Worm (Caenorhabditis elegans): ENCODE data around the gene poml-4.

poml-4 gene

ce11 chrII:1503663-1504062 lies 37.1 kb upstream of the poml-4 start:
- peak; percentile 40 for TF ChIP-seq pha-4 (tag; optimal IDR thresholded peaks at IDR 0.05)
- TF ChIP-seq lsy-12 (tag; optimal IDR thresholded peaks at IDR 0.05) = no peak
- no peak for TF ChIP-seq nhr-12 (tag; optimal IDR thresholded peaks at IDR 0.05)
- no peak for TF ChIP-seq unc-39 (tag; optimal IDR thresholded peaks at IDR 0.05)
- TF ChIP-seq nhr-11 (tag; optimal IDR thresholded peaks at IDR 0.05) = no peak
- no peak for TF ChIP-seq zag-1 (tag; optimal IDR thresholded peaks at IDR 0.05)
- TF ChIP-seq elt-2 (tag; optimal IDR thresholded peaks at IDR 0.05) = peak; percentile 68
- peak in 1 of 3 experiments; percentile 83 for TF ChIP-seq elt-3 (tag; optimal IDR thresholded peaks at IDR 0.05)
- TF ChIP-seq eor-1 (tag; optimal IDR thresholded peaks at IDR 0.05) = no peak
- peak; percentile 20 for TF ChIP-seq pqm-1 (tag; optimal IDR thresholded peaks at IDR 0.05)
- no peak for TF ChIP-seq jun-1 (tag; optimal IDR thresholded peaks at IDR 0.05)

ce11 chrII:1504266-1504665 lies 36.5 kb upstream of the poml-4 start, which contains the start of gene fdgt-1:
TSS of gene fdgt-1 (plus strand) at chrII:1504566.
- no peak for TF ChIP-seq sea-2 (GFP tag; optimal IDR thresholded peaks at IDR 0.05)
- TF ChIP-seq pha-4 (tag; optimal IDR thresholded peaks at IDR 0.05) = peak; percentile 70

DNA sequence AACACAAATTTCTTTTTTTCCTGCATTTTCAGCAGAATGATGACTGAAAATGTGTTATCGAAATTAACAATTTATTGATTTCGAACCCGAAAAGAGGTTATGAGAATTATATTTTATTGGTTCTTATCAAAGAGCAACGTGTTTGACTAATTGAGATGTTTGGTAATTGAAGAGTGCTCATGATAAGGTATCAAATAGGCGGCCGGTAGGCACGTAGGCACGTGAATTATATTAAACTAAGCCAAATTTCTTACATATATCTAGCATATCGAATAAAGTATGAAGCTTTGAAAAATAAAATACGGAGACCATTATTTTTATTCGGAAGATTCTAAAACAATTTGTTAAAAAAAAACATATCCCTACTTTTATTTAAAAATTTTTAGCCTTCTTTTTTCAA lies 23.4 kb upstream of the poml-4 start, which contains the start of gene math-45:
TSS of gene math-45 (minus strand) at position 101 of the 400 bp plus-strand sequence.
- no peak for TF ChIP-seq nhr-237 (tag; optimal IDR thresholded peaks at IDR 0.05)
- no peak for TF ChIP-seq mml-1 (tag; optimal IDR thresholded peaks at IDR 0.05)
- TF ChIP-seq elt-2 (tag; optimal IDR thresholded peaks at IDR 0.05) = peak; percentile 43

DNA sequence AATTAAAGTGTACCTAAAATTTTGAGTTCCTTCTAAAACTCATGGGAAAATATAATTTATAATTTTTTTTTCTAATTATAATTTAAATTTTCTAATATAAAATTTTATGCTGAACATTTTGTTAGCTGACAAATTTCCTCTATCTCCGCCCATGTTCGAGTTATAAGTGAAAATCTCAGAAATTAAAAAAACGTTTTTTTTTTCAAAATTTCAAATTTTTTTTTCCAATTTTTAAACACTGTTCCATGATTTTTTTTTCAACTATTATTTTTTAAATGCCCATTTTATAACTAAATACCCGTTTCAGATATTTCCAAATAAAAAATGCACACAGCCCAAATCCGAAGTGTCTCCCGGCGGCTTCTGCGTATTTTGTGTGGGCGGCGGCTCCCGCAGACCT lies 21.8 kb upstream of the poml-4 start, which contains the start of gene Y51H7BR.8:
TSS of gene Y51H7BR.8 (plus strand) at position 301 of the 400 bp plus-strand sequence.
- no peak for TF ChIP-seq fos-1 (tag; optimal IDR thresholded peaks at IDR 0.05)
- no peak for TF ChIP-seq nhr-67 (tag; optimal IDR thresholded peaks at IDR 0.05)

ce11 chrII:1519867-1520266 lies 20.9 kb upstream of the poml-4 start:
- TF ChIP-seq mdl-1 (tag; optimal IDR thresholded peaks at IDR 0.05) (no peak), skn-1 (tag; optimal IDR thresholded peaks at IDR 0.05) (no peak), nfya-1 (tag; optimal IDR thresholded peaks at IDR 0.05; ENCODE audit: insufficient read depth) (peak; percentile 40), nhr-12 (tag; optimal IDR thresholded peaks at IDR 0.05) (no peak), lsy-12 (tag; optimal IDR thresholded peaks at IDR 0.05) (no peak), nhr-77 (tag; optimal IDR thresholded peaks at IDR 0.05) (no peak), nhr-23 (tag; optimal IDR thresholded peaks at IDR 0.05) (no peak), aly-2 (tag; optimal IDR thresholded peaks at IDR 0.05) (no peak), elt-2 (tag; optimal IDR thresholded peaks at IDR 0.05) (peak; percentile 34), pqm-1 (tag; optimal IDR thresholded peaks at IDR 0.05) (no peak), elt-3 (tag; optimal IDR thresholded peaks at IDR 0.05) (no peak), hmg-11 (tag; optimal IDR thresholded peaks at IDR 0.05) (peak; percentile 89), nhr-76 (tag; optimal IDR thresholded peaks at IDR 0.05) (no peak), ceh-16 (tag; optimal IDR thresholded peaks at IDR 0.05) (no peak), sea-2 (GFP tag; optimal IDR thresholded peaks at IDR 0.05) (no peak), nhr-67 (tag; optimal IDR thresholded peaks at IDR 0.05) (no peak), lin-39 (tag; optimal IDR thresholded peaks at IDR 0.05) (peak; percentile 11), ceh-9 (tag; optimal IDR thresholded peaks at IDR 0.05) (no peak), nhr-11 (tag; optimal IDR thresholded peaks at IDR 0.05) (no peak), ztf-4 (tag; optimal IDR thresholded peaks at IDR 0.05) (no peak), daf-12 (tag; optimal IDR thresholded peaks at IDR 0.05) (no peak), ceh-28 (tag; optimal IDR thresholded peaks at IDR 0.05) (no peak), egl-5 (tag; optimal IDR thresholded peaks at IDR 0.05) (no peak), nhr-43 (tag; optimal IDR thresholded peaks at IDR 0.05; ENCODE audit: poor library complexity, severe bottlenecking) (no peak), zag-1 (tag; optimal IDR thresholded peaks at IDR 0.05) (no peak), R02D3.7 (tag; optimal IDR thresholded peaks at IDR 0.05) (no peak), nhr-25 (tag; optimal IDR thresholded peaks at IDR 0.05) (no peak), elt-1 (tag; optimal IDR thresholded peaks at IDR 0.05) (no peak), fkh-2 (tag; optimal IDR thresholded peaks at IDR 0.05) (no peak), pha-4 (tag; optimal IDR thresholded peaks at IDR 0.05) (peak; percentile 6)
